Fruit fly (Drosophila melanogaster) whole organism, embryonic: Measurements from ENCODE around the gene mat.

Source experiments
- Atf3 ChIP-seq: fragments of 200-800 bp; sonication (Bioruptor generic); optimal IDR thresholded peaks from 3 replicates; lab custom pipeline; 2016; ENCODE audit warnings: missing biosample characterization, missing genetic modification characterization
- CG11085 ChIP-seq: fragments of 200-800 bp; sonication (Bioruptor generic); IDR thresholded peaks from 2 replicates; pipeline ENCODE4 v1.3.6; 2022; ENCODE audit warnings: missing biosample characterization, missing genetic modification characterization
- CG12071 ChIP-seq: fragments of 200-800 bp; sonication (Bioruptor generic); optimal IDR thresholded peaks from 3 replicates; lab custom pipeline; 2018; ENCODE audit warnings: missing biosample characterization, mild to moderate bottlenecking, missing genetic modification characterization
- CG16863 ChIP-seq: fragments of 200-800 bp; sonication (Bioruptor generic); optimal IDR thresholded peaks from 3 replicates; lab custom pipeline; 2016; ENCODE audit warnings: missing biosample characterization, missing genetic modification characterization
- CG17361 ChIP-seq: fragments of 200-800 bp; sonication (Bioruptor generic); IDR thresholded peaks from 3 replicates; pipeline ENCODE4 v1.3.6; 2022; ENCODE audit warnings: missing biosample characterization, missing genetic modification characterization
- CG18262 ChIP-seq: fragments of 200-800 bp; optimal IDR thresholded peaks from 3 replicates; lab custom pipeline; 2019; ENCODE audit warnings: missing biosample characterization, mild to moderate bottlenecking, missing genetic modification characterization, moderate library complexity
- CG18619 ChIP-seq: fragments of 200-800 bp; sonication (Bioruptor generic); optimal IDR thresholded peaks from 3 replicates; lab custom pipeline; 2017; ENCODE audit warnings: missing biosample characterization, mild to moderate bottlenecking, missing genetic modification characterization
- CG30020 ChIP-seq: fragments of 200-800 bp; optimal IDR thresholded peaks from 2 replicates; lab custom pipeline; 2019; ENCODE audit warnings: missing biosample characterization, mild to moderate bottlenecking, missing genetic modification characterization, moderate library complexity
- CG31224 ChIP-seq: fragments of 200-800 bp; sonication (Bioruptor generic); IDR thresholded peaks from 2 replicates; pipeline ENCODE4 v1.3.6; 2022; ENCODE audit warnings: missing biosample characterization, missing genetic modification characterization
- CG34376 ChIP-seq: fragments of 200-800 bp; sonication (Bioruptor generic); optimal IDR thresholded peaks from 2 replicates; lab custom pipeline; 2018; ENCODE audit warnings: missing biosample characterization, mild to moderate bottlenecking, missing genetic modification characterization
- CG4707 ChIP-seq: fragments of 200-800 bp; sonication (Bioruptor generic); optimal IDR thresholded peaks from 2 replicates; lab custom pipeline; 2018; ENCODE audit warnings: missing biosample characterization, mild to moderate bottlenecking, missing genetic modification characterization, moderate library complexity
- CG5953 ChIP-seq: fragments of 200-800 bp; sonication (Bioruptor generic); IDR thresholded peaks from 2 replicates; pipeline ENCODE4 v1.3.6; 2022; ENCODE audit warnings: missing biosample characterization, missing genetic modification characterization
- CG6854 ChIP-seq: fragments of 200-800 bp; sonication (Bioruptor generic); optimal IDR thresholded peaks from 3 replicates; lab custom pipeline; 2017; ENCODE audit warnings: missing biosample characterization, mild to moderate bottlenecking, missing genetic modification characterization
- CG7745 ChIP-seq: fragments of 200-800 bp; sonication (Bioruptor generic); optimal IDR thresholded peaks from 2 replicates; lab custom pipeline; 2018; ENCODE audit warnings: missing biosample characterization, mild to moderate bottlenecking, missing genetic modification characterization, moderate library complexity
- CG9609 ChIP-seq: fragments of 200-800 bp; sonication (Bioruptor generic); optimal IDR thresholded peaks from 3 replicates; lab custom pipeline; 2016; ENCODE audit warnings: missing biosample characterization, missing genetic modification characterization
- CG9817 ChIP-seq: fragments of 200-800 bp; sonication (Bioruptor generic); optimal IDR thresholded peaks from 2 replicates; lab custom pipeline; 2018; ENCODE audit warnings: missing biosample characterization, mild to moderate bottlenecking, missing genetic modification characterization, moderate library complexity
- CTCF ChIP-seq: fragments of 200-800 bp; sonication (Bioruptor generic); optimal IDR thresholded peaks from 2 replicates; lab custom pipeline; 2017; ENCODE audit warnings: missing biosample characterization, mild to moderate bottlenecking, missing genetic modification characterization, moderate library complexity
- Dip2 ChIP-seq: fragments of 200-800 bp; sonication (Bioruptor generic); IDR thresholded peaks from 2 replicates; pipeline ENCODE4 v1.3.6; 2022; ENCODE audit warnings: missing biosample characterization, missing genetic modification characterization
- Doc3 ChIP-seq: fragments of 200-800 bp; sonication (Bioruptor generic); IDR thresholded peaks from 3 replicates; pipeline ENCODE4 v1.3.6; 2022; ENCODE audit warnings: missing biosample characterization, missing genetic modification characterization; ENCODE audit not compliant: partially characterized antibody
- Dref ChIP-seq: fragments of 200-800 bp; sonication (Bioruptor generic); IDR thresholded peaks from 2 replicates; pipeline ENCODE4 v1.3.6; 2022; ENCODE audit warnings: missing biosample characterization, missing genetic modification characterization
- Drgx ChIP-seq: fragments of 200-800 bp; sonication (Bioruptor generic); IDR thresholded peaks from 2 replicates; pipeline ENCODE4 v1.3.6; 2022; ENCODE audit warnings: missing biosample characterization, missing genetic modification characterization
- Eip74EF ChIP-seq, 2 experiments: fragments of 200-800 bp in 1 of 2; fragments of >200 bp in 1 of 2; sonication (Bioruptor generic) in 1 of 2; optimal IDR thresholded peaks; 2 replicates each; lab custom pipeline; 2017 to 2019; ENCODE audit warnings: missing biosample characterization in 2 of 2, missing genetic modification characterization in 2 of 2, mild to moderate bottlenecking in 1 of 2, moderate library complexity in 1 of 2
- Fer2 ChIP-seq: fragments of 200-800 bp; sonication (Bioruptor generic); optimal IDR thresholded peaks from 2 replicates; lab custom pipeline; 2018; ENCODE audit warnings: missing biosample characterization, mild to moderate bottlenecking, missing genetic modification characterization, moderate library complexity
- HLH3B ChIP-seq: fragments of 200-800 bp; sonication (Bioruptor generic); IDR thresholded peaks from 2 replicates; pipeline ENCODE4 v1.3.6; 2022; ENCODE audit warnings: missing biosample characterization, missing genetic modification characterization
- HLH54F ChIP-seq: fragments of 200-800 bp; sonication (Bioruptor generic); optimal IDR thresholded peaks from 3 replicates; lab custom pipeline; 2016; ENCODE audit warnings: missing biosample characterization, missing genetic modification characterization
- Lhr ChIP-seq: fragments of 200-800 bp; sonication (Bioruptor generic); optimal IDR thresholded peaks from 3 replicates; lab custom pipeline; 2017; ENCODE audit warnings: mild to moderate bottlenecking, missing biosample characterization, missing genetic modification reagents, missing genetic modification characterization
- NC2α ChIP-seq: fragments of 200-800 bp; sonication (Bioruptor generic); optimal IDR thresholded peaks from 2 replicates; lab custom pipeline; 2016; ENCODE audit warnings: missing biosample characterization, missing genetic modification characterization
- Nf-YC ChIP-seq: fragments of 200-800 bp; optimal IDR thresholded peaks from 3 replicates; lab custom pipeline; 2019; ENCODE audit warnings: missing biosample characterization, mild to moderate bottlenecking, missing genetic modification characterization, moderate library complexity
- NfI ChIP-seq: fragments of 200-800 bp; sonication (Bioruptor generic); optimal IDR thresholded peaks from 3 replicates; lab custom pipeline; 2018; ENCODE audit warnings: missing biosample characterization, mild to moderate bottlenecking, missing genetic modification characterization, moderate library complexity
- Rx ChIP-seq: fragments of 200-800 bp; sonication (Bioruptor generic); IDR thresholded peaks from 2 replicates; pipeline ENCODE4 v1.3.6; 2022; ENCODE audit warnings: missing biosample characterization, missing genetic modification characterization
- Sox100B ChIP-seq: fragments of 200-800 bp; sonication (Bioruptor generic); optimal IDR thresholded peaks from 3 replicates; lab custom pipeline; 2018; ENCODE audit warnings: missing biosample characterization, mild to moderate bottlenecking, missing genetic modification characterization
- caup ChIP-seq: fragments of 200-800 bp; sonication (Bioruptor generic); optimal IDR thresholded peaks from 3 replicates; lab custom pipeline; 2017; ENCODE audit warnings: missing biosample characterization, mild to moderate bottlenecking, missing genetic modification characterization, moderate library complexity; ENCODE audit not compliant: severe bottlenecking
- chm ChIP-seq: fragments of 200-800 bp; sonication (Bioruptor generic); IDR thresholded peaks from 2 replicates; pipeline ENCODE4 v1.3.6; 2022; ENCODE audit warnings: missing biosample characterization, missing genetic modification characterization
- ems ChIP-seq: fragments of 200-800 bp; sonication (Bioruptor generic); optimal IDR thresholded peaks from 3 replicates; lab custom pipeline; 2016; ENCODE audit warnings: missing biosample characterization, missing genetic modification characterization
- fru ChIP-seq: fragments of >200 bp; optimal IDR thresholded peaks from 2 replicates; lab custom pipeline; 2017
- gce ChIP-seq: fragments of 200-800 bp; sonication (Bioruptor generic); IDR thresholded peaks from 3 replicates; pipeline ENCODE4 v1.3.6; 2022; ENCODE audit warnings: missing biosample characterization, missing genetic modification characterization
- gem ChIP-seq: fragments of 200-800 bp; sonication (Bioruptor generic); optimal IDR thresholded peaks from 2 replicates; lab custom pipeline; 2019; ENCODE audit warnings: missing biosample characterization, mild to moderate bottlenecking, missing genetic modification characterization, moderate library complexity
- gsb ChIP-seq: fragments of 200-800 bp; sonication (Bioruptor generic); IDR thresholded peaks from 2 replicates; pipeline ENCODE4 v1.3.6; 2022; ENCODE audit warnings: missing biosample characterization, missing genetic modification characterization
- kah ChIP-seq: fragments of 200-800 bp; sonication (Bioruptor generic); optimal IDR thresholded peaks from 2 replicates; lab custom pipeline; 2018; ENCODE audit warnings: missing biosample characterization, mild to moderate bottlenecking, missing genetic modification characterization
- ken ChIP-seq: fragments of 200-800 bp; sonication (Bioruptor generic); IDR thresholded peaks from 3 replicates; pipeline ENCODE4 v1.3.6; 2022; ENCODE audit warnings: missing biosample characterization, missing genetic modification characterization
- lab ChIP-seq: fragments of 200-800 bp; sonication (Bioruptor generic); optimal IDR thresholded peaks from 3 replicates; lab custom pipeline; 2017; ENCODE audit warnings: missing biosample characterization, missing genetic modification characterization, mild to moderate bottlenecking, moderate library complexity, missing genetic modification reagents
- nau ChIP-seq: fragments of 200-800 bp; sonication (Bioruptor generic); optimal IDR thresholded peaks from 3 replicates; lab custom pipeline; 2017; ENCODE audit warnings: missing biosample characterization, mild to moderate bottlenecking, missing genetic modification characterization, missing genetic modification reagents
- nmo ChIP-seq: fragments of 200-800 bp; sonication (Bioruptor generic); optimal IDR thresholded peaks from 2 replicates; lab custom pipeline; 2018; ENCODE audit warnings: missing biosample characterization, mild to moderate bottlenecking, missing genetic modification characterization, moderate library complexity
- p53 ChIP-seq: fragments of 200-800 bp; sonication (Bioruptor generic); optimal IDR thresholded peaks from 2 replicates; lab custom pipeline; 2016; ENCODE audit warnings: missing biosample characterization, missing genetic modification characterization
- pan ChIP-seq, 4 experiments: fragments of >200 bp in 3 of 4; fragments of 200-800 bp in 1 of 4; sonication (Bioruptor generic) in 1 of 4; optimal IDR thresholded peaks in 3 of 4; IDR thresholded peaks in 1 of 4; 2 replicates each; pipeline versions ENCODE4 v1.3.6 to Lab custom; 2017 to 2022; ENCODE audit warnings: missing biosample characterization in 2 of 4, missing genetic modification characterization in 2 of 4, mixed read lengths in 1 of 4
- peb ChIP-seq: fragments of 200-800 bp; sonication (Bioruptor generic); IDR thresholded peaks from 2 replicates; pipeline ENCODE4 v1.3.6; 2022; ENCODE audit warnings: missing biosample characterization, missing genetic modification characterization
- schlank ChIP-seq: fragments of 200-800 bp; sonication (Bioruptor generic); optimal IDR thresholded peaks from 2 replicates; lab custom pipeline; 2018; ENCODE audit warnings: missing biosample characterization, mild to moderate bottlenecking, missing genetic modification characterization
- sd ChIP-seq: fragments of 200-800 bp; sonication (Bioruptor generic); optimal IDR thresholded peaks from 3 replicates; lab custom pipeline; 2018; ENCODE audit warnings: missing biosample characterization, mild to moderate bottlenecking, missing genetic modification characterization, moderate library complexity
- tgo ChIP-seq: fragments of 200-800 bp; sonication (Bioruptor generic); IDR thresholded peaks from 3 replicates; pipeline ENCODE4 v1.3.6; 2022; ENCODE audit warnings: missing biosample characterization, missing genetic modification characterization
- ttk ChIP-seq: fragments of 200-800 bp; sonication (Bioruptor generic); IDR thresholded peaks from 2 replicates; pipeline ENCODE4 v2.1.2; 2022; ENCODE audit warnings: missing biosample characterization, missing genetic modification characterization
- twi ChIP-seq: fragments of 200-800 bp; optimal IDR thresholded peaks from 2 replicates; lab custom pipeline; 2019; ENCODE audit warnings: missing biosample characterization, mild to moderate bottlenecking, missing genetic modification characterization, moderate library complexity

The mat gene

dm6 chr3L:904364-904763 is 1.7 kb downstream of the mat start (continued):
- no peak for TF ChIP-seq pan (optimal IDR thresholded peaks at IDR 0.05; lab: Kevin White, UChicago)
- peak in 1 of 2 experiments; percentile 50 for TF ChIP-seq pan (GFP tag; optimal IDR thresholded peaks at IDR 0.05 in 1 of 2, IDR thresholded peaks at IDR 0.05 in 1 of 2)
- TF ChIP-seq Atf3 (GFP tag; lab: Kevin White, UChicago): peak; percentile 38
- no peak for TF ChIP-seq caup (GFP tag; lab: Kevin White, UChicago)
- peak; percentile 54; the same call in 2 of the 3 replicates for TF ChIP-seq gce
- TF ChIP-seq Rx (GFP tag; lab: Robert Waterston, UW): peak; percentile 46; the same call in 1 of the 2 replicates
- TF ChIP-seq Drgx (GFP tag; lab: Robert Waterston, UW): no peak
- TF ChIP-seq sd (tag; lab: Kevin White, UChicago): no peak
- no peak for TF ChIP-seq Dip2 (GFP tag; lab: Robert Waterston, UW)
- TF ChIP-seq chm: peak; percentile 72; the same call in 1 of the 2 replicates
- peak; percentile 44 for TF ChIP-seq CG4707
- peak; percentile 23 for TF ChIP-seq CG18619 (GFP tag; lab: Kevin White, UChicago)
- TF ChIP-seq p53 (GFP tag; lab: Kevin White, UChicago): no peak
- no peak for TF ChIP-seq Doc3 (GFP tag; lab: Robert Waterston, UW)
- no peak for TF ChIP-seq schlank (tag; lab: Kevin White, UChicago)
- TF ChIP-seq Lhr (GFP tag; lab: Kevin White, UChicago): peak; percentile 38
- peak; percentile 62 for TF ChIP-seq ttk (GFP tag; lab: Robert Waterston, UW)
- no peak for TF ChIP-seq CG11085 (GFP tag; lab: Robert Waterston, UW)
- TF ChIP-seq Sox100B: no peak
- TF ChIP-seq NC2α (GFP tag; lab: Kevin White, UChicago): no peak
- TF ChIP-seq fru: no peak
- TF ChIP-seq Fer2 (tag; lab: Kevin White, UChicago): no peak
- TF ChIP-seq Dref (GFP tag; lab: Robert Waterston, UW): no peak
- TF ChIP-seq CG16863 (GFP tag; lab: Kevin White, UChicago): peak; percentile 72
- TF ChIP-seq CG7745 (tag; lab: Kevin White, UChicago): peak; percentile 27
- TF ChIP-seq ems: no peak
- TF ChIP-seq CG31224: no peak
- TF ChIP-seq CG9817 (tag; lab: Kevin White, UChicago): peak; percentile 19
- no peak for TF ChIP-seq CG12071 (GFP tag; lab: Kevin White, UChicago)
- TF ChIP-seq CG5953: no peak
- TF ChIP-seq CG9609 (GFP tag; lab: Kevin White, UChicago): peak; percentile 46
- no peak for TF ChIP-seq gsb (GFP tag; lab: Robert Waterston, UW)
- no peak for TF ChIP-seq CG34376 (GFP tag; lab: Kevin White, UChicago)
- TF ChIP-seq ken (GFP tag; lab: Robert Waterston, UW): peak; percentile 55; the same call in 1 of the 3 replicates
- no peak for TF ChIP-seq NfI (GFP tag; lab: Kevin White, UChicago)
- peak; percentile 82 for TF ChIP-seq gem
- TF ChIP-seq HLH3B (GFP tag; lab: Robert Waterston, UW): peak; percentile 69
- no peak for TF ChIP-seq CTCF
- TF ChIP-seq CG18262: peak; percentile 77
- TF ChIP-seq lab (GFP tag; lab: Kevin White, UChicago): peak; percentile 42
- peak; percentile 47; the same call in 2 of the 3 replicates for TF ChIP-seq CG17361 (GFP tag; lab: Robert Waterston, UW)
- TF ChIP-seq tgo (GFP tag; lab: Robert Waterston, UW): peak; percentile 26; the same call in 1 of the 3 replicates
- no peak for TF ChIP-seq nau (GFP tag; lab: Kevin White, UChicago)
- no peak for TF ChIP-seq CG6854 (GFP tag; lab: Kevin White, UChicago)
- TF ChIP-seq Eip74EF (GFP tag; optimal IDR thresholded peaks at IDR 0.05; lab: Kevin White, UChicago): no peak
- no peak for TF ChIP-seq CG30020 (tag; lab: Kevin White, UChicago)
- TF ChIP-seq HLH54F (GFP tag; lab: Kevin White, UChicago): no peak
- no peak for TF ChIP-seq Nf-YC (tag; lab: Kevin White, UChicago)
- peak; percentile 57; the same call in 1 of the 2 replicates for TF ChIP-seq peb (GFP tag; lab: Robert Waterston, UW)
- peak; percentile 46 for TF ChIP-seq twi (tag; lab: Kevin White, UChicago)
- peak; percentile 71 for TF ChIP-seq nmo
- TF ChIP-seq kah: no peak
